Fruit fly (Drosophila melanogaster) whole organism, adult: ENCODE measurements around the gene MED6.

ENCODE experiments used
- CG33017 ChIP-seq: fragments of 200-800 bp; sonication (Bioruptor generic); optimal IDR thresholded peaks from 2 replicates; lab custom pipeline; 2018; ENCODE audit warnings: missing biosample characterization, mild to moderate bottlenecking, missing genetic modification characterization, moderate library complexity
- CG5204 ChIP-seq: fragments of 200-800 bp; sonication (Bioruptor generic); optimal IDR thresholded peaks from 2 replicates; lab custom pipeline; 2016; ENCODE audit warnings: missing biosample characterization, missing genetic modification characterization
- Crg-1 ChIP-seq: fragments of 200-800 bp; sonication (Bioruptor generic); optimal IDR thresholded peaks from 2 replicates; lab custom pipeline; 2016; ENCODE audit warnings: missing biosample characterization, missing genetic modification characterization
- bab1 ChIP-seq: fragments of 200-800 bp; sonication (Bioruptor generic); optimal IDR thresholded peaks from 3 replicates; lab custom pipeline; 2019; ENCODE audit warnings: missing biosample characterization, mild to moderate bottlenecking, missing genetic modification characterization, moderate library complexity
- cnc ChIP-seq, 2 experiments: fragments of >200 bp; optimal IDR thresholded peaks; 2 replicates each; lab custom pipeline; 2017
- pad ChIP-seq: fragments of 200-800 bp; sonication (Bioruptor generic); optimal IDR thresholded peaks from 3 replicates; lab custom pipeline; 2017; ENCODE audit warnings: missing biosample characterization, missing genetic modification characterization, mild to moderate bottlenecking, moderate library complexity, missing genetic modification reagents

DNA sequence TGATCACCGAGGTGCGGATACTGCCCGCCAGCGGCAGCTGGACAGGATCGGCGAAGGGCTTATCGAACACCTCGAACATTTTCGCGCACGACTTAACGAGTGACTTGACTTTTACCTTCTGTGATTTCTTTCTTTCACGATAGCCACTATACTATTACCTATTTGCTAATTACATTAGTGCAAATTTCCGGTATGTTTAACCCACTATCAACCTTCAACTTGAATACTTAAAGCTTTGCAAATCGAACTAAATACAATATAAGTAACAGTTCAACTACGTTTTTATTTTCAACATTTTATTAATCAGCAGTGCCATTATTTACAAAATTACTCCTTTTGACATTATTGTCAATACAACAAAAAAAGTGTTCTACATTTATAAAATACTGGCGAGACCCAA, 48.1 kb upstream of the MED6 start, which contains the start of gene CG16904:
- TF ChIP-seq cnc (optimal IDR thresholded peaks at IDR 0.05; lab: Kevin White, UChicago) (no peak), CG5204 (no peak), Crg-1 (GFP tag; lab: Kevin White, UChicago) (no peak), pad (GFP tag; lab: Kevin White, UChicago) (no peak), bab1 (GFP tag; lab: Kevin White, UChicago) (no peak), CG33017 (tag; lab: Kevin White, UChicago) (no peak)
